Worm (Caenorhabditis elegans): Measurements from ENCODE around the gene frpr-7.
A peak's percentile ranks its signal among the peaks of the same experiment; 100 is the strongest.

ce11 chrX:17545498-17545897 is 34.2 kb downstream of the frpr-7 start:
- TF ChIP-seq lin-13 (GFP tag; optimal IDR thresholded peaks at IDR 0.05), result no peak
- TF ChIP-seq tbx-2 (tag; optimal IDR thresholded peaks at IDR 0.05), result peak; percentile 52
- peak; percentile 19 for TF ChIP-seq fkh-10 (GFP tag; optimal IDR thresholded peaks at IDR 0.05)
- peak in 1 of 2 experiments; percentile 29 for TF ChIP-seq ztf-11 (tag; optimal IDR thresholded peaks at IDR 0.05)
- no peak for TF ChIP-seq ces-1 (GFP tag; optimal IDR thresholded peaks at IDR 0.05)
- no peak for TF ChIP-seq snpc-4 (tag; optimal IDR thresholded peaks at IDR 0.05)
- TF ChIP-seq aha-1 (tag; optimal IDR thresholded peaks at IDR 0.05), result no peak
- peak; percentile 49 for TF ChIP-seq rnt-1 (tag; optimal IDR thresholded peaks at IDR 0.05)
- TF ChIP-seq irx-1 (tag; optimal IDR thresholded peaks at IDR 0.05), result peak; percentile 34
